Fruit fly (Drosophila melanogaster) whole organism, embryonic: Measurements from ENCODE around the gene ABCB7.

Experiments
- Bdp1 ChIP-seq: fragments of 200-800 bp; sonication (Bioruptor generic); optimal IDR thresholded peaks from 3 replicates; lab custom pipeline; 2016; ENCODE audit warnings: missing biosample characterization, missing genetic modification characterization
- CG10543 ChIP-seq: fragments of 200-800 bp; sonication (Bioruptor generic); optimal IDR thresholded peaks from 3 replicates; lab custom pipeline; 2017; ENCODE audit warnings: missing biosample characterization, mild to moderate bottlenecking, missing genetic modification characterization, moderate library complexity
- CG10654 ChIP-seq: fragments of 200-800 bp; sonication (Bioruptor generic); optimal IDR thresholded peaks from 2 replicates; lab custom pipeline; 2016; ENCODE audit warnings: missing biosample characterization, missing genetic modification characterization
- CG11247 ChIP-seq: fragments of 200-800 bp; sonication (Bioruptor generic); IDR thresholded peaks from 2 replicates; pipeline ENCODE4 v1.3.6; 2022; ENCODE audit warnings: missing biosample characterization, missing genetic modification characterization
- CG12071 ChIP-seq: fragments of 200-800 bp; sonication (Bioruptor generic); optimal IDR thresholded peaks from 3 replicates; lab custom pipeline; 2018; ENCODE audit warnings: missing biosample characterization, mild to moderate bottlenecking, missing genetic modification characterization
- CG12155 ChIP-seq: fragments of 200-800 bp; sonication (Bioruptor generic); optimal IDR thresholded peaks from 3 replicates; lab custom pipeline; 2016; ENCODE audit warnings: missing biosample characterization, missing genetic modification characterization
- CG1233 ChIP-seq: fragments of 200-800 bp; sonication (Bioruptor generic); optimal IDR thresholded peaks from 4 replicates; lab custom pipeline; 2018; ENCODE audit warnings: missing biosample characterization, mild to moderate bottlenecking, missing genetic modification characterization
- CG12769 ChIP-seq: fragments of 200-800 bp; sonication (Bioruptor generic); optimal IDR thresholded peaks from 2 replicates; lab custom pipeline; 2019; ENCODE audit warnings: missing biosample characterization, mild to moderate bottlenecking, missing genetic modification characterization, moderate library complexity
- CG14050 ChIP-seq: fragments of 200-800 bp; sonication (Bioruptor generic); IDR thresholded peaks from 3 replicates; pipeline ENCODE4 v1.3.6; 2022; ENCODE audit warnings: missing biosample characterization, missing genetic modification characterization
- CG14667 ChIP-seq: fragments of 200-800 bp; sonication (Bioruptor generic); IDR thresholded peaks from 2 replicates; pipeline ENCODE4 v1.3.6; 2022; ENCODE audit warnings: missing biosample characterization, missing genetic modification characterization
- CG16813 ChIP-seq: fragments of 200-800 bp; sonication (Bioruptor generic); IDR thresholded peaks from 3 replicates; pipeline ENCODE4 v1.3.6; 2022; ENCODE audit warnings: missing biosample characterization, missing genetic modification characterization; ENCODE audit not compliant: partially characterized antibody
- CG18476 ChIP-seq: fragments of 200-800 bp; sonication (Bioruptor generic); optimal IDR thresholded peaks from 2 replicates; lab custom pipeline; 2016; ENCODE audit warnings: missing biosample characterization, mild to moderate bottlenecking, missing genetic modification characterization
- CG31441 ChIP-seq: fragments of 200-800 bp; sonication (Bioruptor generic); IDR thresholded peaks from 2 replicates; pipeline ENCODE4 v1.3.6; 2022; ENCODE audit warnings: missing biosample characterization, missing genetic modification characterization
- CG43689 ChIP-seq: fragments of 200-800 bp; sonication (Bioruptor generic); IDR thresholded peaks from 2 replicates; pipeline ENCODE4 v1.3.6; 2022; ENCODE audit warnings: missing biosample characterization, missing genetic modification characterization
- CG5180 ChIP-seq: fragments of 200-800 bp; sonication (Bioruptor generic); optimal IDR thresholded peaks from 3 replicates; lab custom pipeline; 2017; ENCODE audit warnings: missing biosample characterization, missing genetic modification characterization, mild to moderate bottlenecking, moderate library complexity, missing genetic modification reagents
- CG5245 ChIP-seq: fragments of 200-800 bp; sonication (Bioruptor generic); optimal IDR thresholded peaks from 3 replicates; lab custom pipeline; 2016; ENCODE audit warnings: missing biosample characterization, missing genetic modification characterization
- CG7556 ChIP-seq: fragments of 200-800 bp; sonication (Bioruptor generic); optimal IDR thresholded peaks from 2 replicates; lab custom pipeline; 2017; ENCODE audit warnings: missing biosample characterization, mild to moderate bottlenecking, missing genetic modification characterization
- CG8089 ChIP-seq: fragments of 200-800 bp; sonication (Bioruptor generic); optimal IDR thresholded peaks from 3 replicates; lab custom pipeline; 2016; ENCODE audit warnings: missing biosample characterization, missing genetic modification characterization
- CG8359 ChIP-seq: fragments of 200-800 bp; sonication (Bioruptor generic); optimal IDR thresholded peaks from 2 replicates; lab custom pipeline; 2017; ENCODE audit warnings: missing biosample characterization, mild to moderate bottlenecking, missing genetic modification characterization, borderline replicate concordance
- CG8765 ChIP-seq: fragments of 200-800 bp; sonication (Bioruptor generic); IDR thresholded peaks from 2 replicates; pipeline ENCODE4 v1.3.6; 2022; ENCODE audit warnings: missing biosample characterization, missing genetic modification characterization
- CG8924 ChIP-seq: fragments of 200-800 bp; optimal IDR thresholded peaks from 3 replicates; lab custom pipeline; 2019; ENCODE audit warnings: missing biosample characterization, mild to moderate bottlenecking, missing genetic modification characterization, moderate library complexity
- CG9932 ChIP-seq: fragments of 200-800 bp; sonication (Bioruptor generic); IDR thresholded peaks from 2 replicates; pipeline ENCODE4 v1.3.6; 2022; ENCODE audit warnings: missing biosample characterization, missing genetic modification characterization
- Camta ChIP-seq: fragments of 200-800 bp; sonication (Bioruptor generic); optimal IDR thresholded peaks from 2 replicates; lab custom pipeline; 2016; ENCODE audit warnings: missing biosample characterization, missing genetic modification characterization
- E2f2 ChIP-seq: fragments of 200-800 bp; sonication (Bioruptor generic); IDR thresholded peaks from 2 replicates; pipeline ENCODE4 v1.3.6; 2022; ENCODE audit warnings: missing biosample characterization, missing genetic modification characterization
- Ets65A ChIP-seq: fragments of 200-800 bp; sonication (Bioruptor generic); peaks from one replicate; lab custom pipeline; 2016; ENCODE audit warnings: missing biosample characterization, missing genetic modification characterization
- HLH3B ChIP-seq: fragments of 200-800 bp; sonication (Bioruptor generic); IDR thresholded peaks from 2 replicates; pipeline ENCODE4 v1.3.6; 2022; ENCODE audit warnings: missing biosample characterization, missing genetic modification characterization
- Neu2 ChIP-seq: fragments of 200-800 bp; sonication (Bioruptor generic); optimal IDR thresholded peaks from 3 replicates; lab custom pipeline; 2016; ENCODE audit warnings: missing biosample characterization, missing genetic modification characterization, borderline replicate concordance
- Rx ChIP-seq: fragments of 200-800 bp; sonication (Bioruptor generic); IDR thresholded peaks from 2 replicates; pipeline ENCODE4 v1.3.6; 2022; ENCODE audit warnings: missing biosample characterization, missing genetic modification characterization
- Sox100B ChIP-seq: fragments of 200-800 bp; sonication (Bioruptor generic); optimal IDR thresholded peaks from 3 replicates; lab custom pipeline; 2018; ENCODE audit warnings: missing biosample characterization, mild to moderate bottlenecking, missing genetic modification characterization
- Spps ChIP-seq: fragments of 200-800 bp; sonication (Bioruptor generic); optimal IDR thresholded peaks from 2 replicates; lab custom pipeline; 2018; ENCODE audit warnings: missing biosample characterization, mild to moderate bottlenecking, missing genetic modification characterization
- bab2 ChIP-seq: fragments of 200-800 bp; sonication (Bioruptor generic); optimal IDR thresholded peaks from 2 replicates; lab custom pipeline; 2016; ENCODE audit warnings: missing biosample characterization, missing genetic modification characterization
- br ChIP-seq: fragments of >200 bp; optimal IDR thresholded peaks from 2 replicates; lab custom pipeline; 2017
- btn ChIP-seq: fragments of 200-800 bp; sonication (Bioruptor generic); optimal IDR thresholded peaks from 2 replicates; lab custom pipeline; 2016; ENCODE audit warnings: missing biosample characterization, missing genetic modification characterization
- caup ChIP-seq: fragments of 200-800 bp; sonication (Bioruptor generic); optimal IDR thresholded peaks from 3 replicates; lab custom pipeline; 2017; ENCODE audit warnings: missing biosample characterization, mild to moderate bottlenecking, missing genetic modification characterization, moderate library complexity; ENCODE audit not compliant: severe bottlenecking
- chinmo ChIP-seq: fragments of 200-800 bp; sonication (Bioruptor generic); IDR thresholded peaks from 4 replicates; pipeline ENCODE4 v1.3.6; 2022; ENCODE audit warnings: missing biosample characterization, missing genetic modification characterization; ENCODE audit not compliant: partially characterized antibody
- ci ChIP-seq: fragments of 200-800 bp; sonication (Bioruptor generic); IDR thresholded peaks from 3 replicates; pipeline ENCODE4 v1.3.6; 2022; ENCODE audit warnings: missing biosample characterization, missing genetic modification characterization
- crol ChIP-seq: fragments of 200-800 bp; sonication (Bioruptor generic); IDR thresholded peaks from 2 replicates; pipeline ENCODE4 v1.3.6; 2022; ENCODE audit warnings: missing biosample characterization, missing genetic modification characterization
- eyg ChIP-seq: fragments of 200-800 bp; sonication (Bioruptor generic); optimal IDR thresholded peaks from 3 replicates; lab custom pipeline; 2016; ENCODE audit warnings: missing biosample characterization, missing genetic modification characterization
- gt ChIP-seq: fragments of 200-800 bp; sonication (Bioruptor generic); IDR thresholded peaks from 2 replicates; pipeline ENCODE4 v1.3.6; 2022; ENCODE audit warnings: missing biosample characterization, missing genetic modification characterization
- hth ChIP-seq: fragments of >200 bp; optimal IDR thresholded peaks from 2 replicates; lab custom pipeline; 2017; ENCODE audit warnings: inconsistent platforms
- inv ChIP-seq: fragments of 200-800 bp; sonication (Bioruptor generic); IDR thresholded peaks from 2 replicates; pipeline ENCODE4 v1.3.6; 2022; ENCODE audit warnings: missing biosample characterization, missing genetic modification characterization; ENCODE audit not compliant: partially characterized antibody
- mld ChIP-seq: fragments of 200-800 bp; sonication (Bioruptor generic); IDR thresholded peaks from 3 replicates; pipeline ENCODE4 v1.3.6; 2022; ENCODE audit warnings: missing biosample characterization, missing genetic modification characterization; ENCODE audit not compliant: partially characterized antibody
- prd ChIP-seq, 3 experiments: fragments of >200 bp in 2 of 3; fragments of 200-800 bp in 1 of 3; sonication (Bioruptor generic) in 1 of 3; optimal IDR thresholded peaks in 2 of 3; IDR thresholded peaks in 1 of 3; 2 replicates in 2 of 3; 3 replicates in 1 of 3; pipeline versions ENCODE4 v1.3.6 to Lab custom; 2017 to 2022; ENCODE audit warnings: missing biosample characterization in 1 of 3, missing genetic modification characterization in 1 of 3
- rib ChIP-seq: fragments of 200-800 bp; sonication (Bioruptor generic); IDR thresholded peaks from 2 replicates; pipeline ENCODE4 v1.3.6; 2022; ENCODE audit warnings: missing biosample characterization, missing genetic modification characterization
- sd ChIP-seq: fragments of 200-800 bp; sonication (Bioruptor generic); optimal IDR thresholded peaks from 3 replicates; lab custom pipeline; 2018; ENCODE audit warnings: missing biosample characterization, mild to moderate bottlenecking, missing genetic modification characterization, moderate library complexity
- sim ChIP-seq: fragments of 200-800 bp; sonication (Bioruptor generic); IDR thresholded peaks from 2 replicates; pipeline ENCODE4 v1.3.6; 2022; ENCODE audit warnings: missing biosample characterization, missing genetic modification characterization
- sr ChIP-seq: fragments of 200-800 bp; sonication (Bioruptor generic); IDR thresholded peaks from 3 replicates; pipeline ENCODE4 v1.3.6; 2022; ENCODE audit warnings: missing biosample characterization, missing genetic modification characterization
- tap ChIP-seq: fragments of 200-800 bp; optimal IDR thresholded peaks from 3 replicates; lab custom pipeline; 2019; ENCODE audit warnings: missing biosample characterization, mild to moderate bottlenecking, missing genetic modification characterization, moderate library complexity

The ABCB7 gene

dm6 chr3L:1580194-1580593, 38.0 kb upstream of the ABCB7 start:
- TF ChIP-seq CG12071 (GFP tag; lab: Kevin White, UChicago) = no peak
- TF ChIP-seq CG14667 (GFP tag; lab: Robert Waterston, UW) = no peak
- no peak for TF ChIP-seq tap (tag; lab: Kevin White, UChicago)
- TF ChIP-seq CG12155 (GFP tag; lab: Kevin White, UChicago) = no peak
- no peak for TF ChIP-seq CG8924 (tag; lab: Kevin White, UChicago)
- no peak for TF ChIP-seq Bdp1
- TF ChIP-seq mld (GFP tag; lab: Robert Waterston, UW) = no peak
- TF ChIP-seq Neu2 (GFP tag; lab: Kevin White, UChicago) = no peak
- TF ChIP-seq gt = no peak
- no peak for TF ChIP-seq hth (lab: Kevin White, UChicago)
- TF ChIP-seq CG16813 (GFP tag; lab: Robert Waterston, UW) = no peak
- TF ChIP-seq Rx = no peak
- TF ChIP-seq CG9932 (GFP tag; lab: Robert Waterston, UW) = no peak
- no peak for TF ChIP-seq btn
- TF ChIP-seq HLH3B (GFP tag; lab: Robert Waterston, UW) = no peak
- TF ChIP-seq CG11247 (GFP tag; lab: Robert Waterston, UW) = no peak
- TF ChIP-seq rib = no peak
- TF ChIP-seq bab2 (GFP tag; lab: Kevin White, UChicago) = no peak
- TF ChIP-seq CG43689 (GFP tag; lab: Robert Waterston, UW) = no peak
- 0 out of 3 replicates have a peak, but pooled peaks have one; percentile 9 for TF ChIP-seq ci (GFP tag; lab: Robert Waterston, UW)
- no peak for TF ChIP-seq CG5180
- TF ChIP-seq CG8765 (GFP tag; lab: Robert Waterston, UW) = no peak
- TF ChIP-seq Sox100B = no peak
- no peak for TF ChIP-seq CG1233 (GFP tag; lab: Kevin White, UChicago)
- no peak for TF ChIP-seq inv (GFP tag; lab: Robert Waterston, UW)
- TF ChIP-seq caup (GFP tag; lab: Kevin White, UChicago) = no peak
- TF ChIP-seq CG10543 = peak; percentile 46
- peak; percentile 88 for TF ChIP-seq sr (GFP tag; lab: Robert Waterston, UW)
- peak; percentile 79 for TF ChIP-seq CG12769
- no peak for TF ChIP-seq sim
- TF ChIP-seq sd (tag; lab: Kevin White, UChicago) = peak; percentile 71
- TF ChIP-seq E2f2 (GFP tag; lab: Robert Waterston, UW) = no peak
- TF ChIP-seq crol = peak; percentile 79
- TF ChIP-seq CG8359 (GFP tag; lab: Kevin White, UChicago) = no peak
- TF ChIP-seq CG31441 (GFP tag; lab: Robert Waterston, UW) = no peak
- no peak for TF ChIP-seq Camta
- TF ChIP-seq chinmo (GFP tag; lab: Robert Waterston, UW) = 0 out of 4 replicates have a peak, but pooled peaks have one; percentile 23
- TF ChIP-seq CG8089 (GFP tag; lab: Kevin White, UChicago) = no peak
- no peak for TF ChIP-seq Ets65A (GFP tag; lab: Kevin White, UChicago)
- TF ChIP-seq CG5245 (GFP tag; lab: Kevin White, UChicago) = no peak
- TF ChIP-seq br (lab: Kevin White, UChicago) = no peak
- no peak for TF ChIP-seq CG14050 (GFP tag; lab: Robert Waterston, UW)
- TF ChIP-seq prd (optimal IDR thresholded peaks at IDR 0.05; lab: Kevin White, UChicago) = no peak
- no peak for TF ChIP-seq prd (GFP tag; IDR thresholded peaks at IDR 0.05; lab: Robert Waterston, UW)
- no peak for TF ChIP-seq eyg (GFP tag; lab: Kevin White, UChicago)
- TF ChIP-seq CG7556 = no peak
- TF ChIP-seq CG10654 (GFP tag; lab: Kevin White, UChicago) = no peak
- TF ChIP-seq Spps (tag; lab: Kevin White, UChicago) = no peak
- TF ChIP-seq CG18476 (GFP tag; lab: Kevin White, UChicago) = no peak
